Worm (Caenorhabditis elegans) whole organism, early embryonic: ENCODE results near the gene srh-211.

ENCODE experiments used
- B0310.2 ChIP-seq: sonication (generic microtip); optimal IDR thresholded peaks from 2 replicates; lab custom pipeline; 2016; ENCODE audit warnings: mild to moderate bottlenecking, missing genetic modification characterization, missing compliant biosample characterization
- F13C5.2 ChIP-seq: sonication (generic microtip); optimal IDR thresholded peaks from 2 replicates; lab custom pipeline; 2017; ENCODE audit warnings: mild to moderate bottlenecking, missing genetic modification characterization, inconsistent platforms, missing compliant biosample characterization
- aly-1 ChIP-seq: sonication (generic microtip); optimal IDR thresholded peaks from 2 replicates; lab custom pipeline; 2016; ENCODE audit warnings: missing genetic modification characterization, missing compliant biosample characterization
- ama-1 ChIP-seq: fragments of 150-350 bp; optimal IDR thresholded peaks from 2 replicates; lab custom pipeline; 2014
- ceh-13 ChIP-seq: fragments of 200-800 bp; sonication (Bioruptor generic); optimal IDR thresholded peaks from 2 replicates; lab custom pipeline; 2018; ENCODE audit warnings: mild to moderate bottlenecking, missing genetic modification characterization, missing compliant biosample characterization
- ceh-36 ChIP-seq: sonication (generic microtip); optimal IDR thresholded peaks from 2 replicates; lab custom pipeline; 2016; ENCODE audit warnings: missing genetic modification characterization, inconsistent platforms, missing compliant biosample characterization
- ets-7 ChIP-seq: sonication (generic microtip); optimal IDR thresholded peaks from 2 replicates; lab custom pipeline; 2016; ENCODE audit warnings: missing genotype, missing genetic modification characterization, missing compliant biosample characterization
- flt-1 ChIP-seq: fragments of 200-800 bp; sonication (Bioruptor generic); IDR thresholded peaks from 2 replicates; pipeline ENCODE4 v1.3.6; 2022; ENCODE audit warnings: missing genetic modification characterization, missing compliant biosample characterization
- hmbx-1 ChIP-seq: sonication (generic microtip); optimal IDR thresholded peaks from 2 replicates; lab custom pipeline; 2016; ENCODE audit warnings: mild to moderate bottlenecking, missing genetic modification characterization, missing compliant biosample characterization
- hmg-4 ChIP-seq: fragments of 200-800 bp; sonication (Bioruptor generic); optimal IDR thresholded peaks from 2 replicates; lab custom pipeline; 2018; ENCODE audit warnings: mild to moderate bottlenecking, missing genetic modification characterization, missing compliant biosample characterization
- hnd-1 ChIP-seq: sonication (generic microtip); optimal IDR thresholded peaks from 2 replicates; lab custom pipeline; 2016; ENCODE audit warnings: missing genetic modification characterization, missing compliant biosample characterization
- pes-1 ChIP-seq: fragments of 200-800 bp; sonication (Bioruptor generic); IDR thresholded peaks from 2 replicates; pipeline ENCODE4 v1.3.6; 2022; ENCODE audit warnings: missing genetic modification reagents, missing genetic modification characterization, missing compliant biosample characterization
- scrt-1 ChIP-seq: fragments of 200-800 bp; sonication (Bioruptor generic); IDR thresholded peaks from 2 replicates; pipeline ENCODE4 v1.3.6; 2022; ENCODE audit warnings: missing genetic modification characterization, missing compliant biosample characterization
- sea-1 ChIP-seq: fragments of 200-800 bp; sonication (Bioruptor generic); conservative IDR thresholded peaks from 2 replicates; pipeline ENCODE4 v1.3.6; 2022; ENCODE audit warnings: missing genetic modification characterization, missing compliant biosample characterization
- tbx-11 ChIP-seq: fragments of 200-800 bp; sonication (Bioruptor generic); IDR thresholded peaks from 2 replicates; pipeline ENCODE4 v1.3.6; 2022; ENCODE audit warnings: missing genetic modification characterization, missing compliant biosample characterization
- tbx-37 ChIP-seq: fragments of 200-800 bp; sonication (Bioruptor generic); conservative IDR thresholded peaks from 2 replicates; pipeline ENCODE4 v1.3.6; 2022; ENCODE audit warnings: missing genetic modification reagents, missing genetic modification characterization, missing compliant biosample characterization
- tra-4 ChIP-seq: sonication (generic microtip); optimal IDR thresholded peaks from 2 replicates; lab custom pipeline; 2017; ENCODE audit warnings: missing genetic modification characterization, missing compliant biosample characterization

Gene srh-211

DNA sequence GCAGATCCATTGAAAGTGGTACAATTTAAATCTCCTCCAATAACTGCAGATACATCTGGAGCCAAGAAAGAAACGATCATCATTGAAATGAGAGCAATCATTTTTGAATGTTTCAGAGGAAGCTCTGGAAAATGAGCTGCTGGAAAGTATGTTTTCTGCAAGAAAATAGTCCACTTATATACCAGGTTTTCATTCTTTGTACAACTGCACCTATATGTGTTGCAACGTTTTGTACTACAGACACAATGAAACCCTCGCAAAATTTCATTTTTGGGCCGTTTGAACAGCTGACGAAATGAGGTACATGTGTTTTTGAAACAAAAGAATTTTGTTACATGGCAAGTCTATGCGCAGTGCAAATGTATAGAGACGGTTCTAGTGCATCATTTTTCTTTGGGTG lies 37.1 kb upstream of the srh-211 start, which contains the start of gene T05B4.9:
Gene T05B4.9 (minus strand): TSS at position 101 of the 400 bp plus-strand sequence.
- TF ChIP-seq ama-1 (no peak), sea-1 (no peak), hmbx-1 (no peak), ceh-13 (GFP tag; lab: Kevin White, UChicago) (no peak), ets-7 (tag; lab: Kevin White, UChicago) (no peak), hmg-4 (GFP tag; lab: Kevin White, UChicago) (no peak), tra-4 (tag; lab: Kevin White, UChicago) (no peak), hnd-1 (tag; lab: Kevin White, UChicago) (no peak), F13C5.2 (tag; lab: Kevin White, UChicago) (no peak), flt-1 (GFP tag; lab: Robert Waterston, UW) (no peak), B0310.2 (no peak), tbx-37 (GFP tag; lab: Robert Waterston, UW) (no peak), pes-1 (GFP tag; lab: Robert Waterston, UW) (no peak)

DNA sequence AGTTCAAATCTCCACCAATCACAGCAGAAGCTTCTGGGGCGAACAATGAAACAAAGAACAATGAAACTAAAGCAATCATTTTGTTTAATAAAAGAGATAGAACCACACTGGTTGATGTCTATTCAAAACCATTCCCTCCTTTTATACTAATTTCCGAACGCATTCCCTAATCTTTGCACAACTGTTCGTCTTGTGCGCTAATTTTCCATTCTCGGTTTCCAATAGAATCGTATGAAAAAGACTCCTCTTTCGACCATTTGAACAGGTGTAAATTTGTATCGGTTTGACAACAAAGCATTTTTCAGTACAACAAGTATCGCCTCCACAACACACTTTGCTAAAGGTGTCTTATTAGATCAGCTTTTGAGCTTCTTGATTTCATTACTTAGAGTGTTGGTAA lies 34.9 kb upstream of the srh-211 start, which contains the start of gene T05B4.8:
Gene T05B4.8 (minus strand): TSS at position 101 of the 400 bp plus-strand sequence.
- TF ChIP-seq sea-1 (no peak), F13C5.2 (tag; lab: Kevin White, UChicago) (no peak), hmbx-1 (no peak), ama-1 (no peak), pes-1 (GFP tag; lab: Robert Waterston, UW) (no peak), B0310.2 (no peak), scrt-1 (GFP tag; lab: Robert Waterston, UW) (no peak), ceh-13 (GFP tag; lab: Kevin White, UChicago) (no peak), hnd-1 (tag; lab: Kevin White, UChicago) (no peak), hmg-4 (GFP tag; lab: Kevin White, UChicago) (no peak), aly-1 (tag; lab: Kevin White, UChicago) (no peak), tra-4 (tag; lab: Kevin White, UChicago) (no peak), ceh-36 (tag; lab: Kevin White, UChicago) (no peak), ets-7 (tag; lab: Kevin White, UChicago) (no peak), tbx-11 (no peak)

DNA sequence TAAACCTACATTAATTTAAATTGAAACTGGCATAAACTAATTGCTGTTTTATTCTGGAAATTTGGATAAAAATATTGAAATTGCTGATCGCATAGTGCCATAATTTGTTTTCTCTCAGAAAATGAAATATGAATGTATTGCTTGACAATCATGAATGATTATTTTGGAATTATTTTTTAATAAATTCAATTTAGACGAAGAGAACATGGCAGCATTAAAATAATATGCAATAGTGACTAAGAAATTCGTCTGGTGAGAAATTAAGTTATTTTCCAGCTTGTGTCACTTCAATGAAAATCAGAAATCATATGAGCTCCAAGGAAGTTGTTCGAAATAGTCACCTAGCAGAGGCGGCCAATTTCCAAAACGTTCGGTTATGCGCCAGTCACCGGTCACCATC lies 33.4 kb upstream of the srh-211 start, which contains the start of gene srw-133:
Gene srw-133 (minus strand): TSS at position 101 of the 400 bp plus-strand sequence.
- no peak for TF ChIP-seq tbx-37 (GFP tag; lab: Robert Waterston, UW)
- no peak for TF ChIP-seq aly-1 (tag; lab: Kevin White, UChicago)
- no peak for TF ChIP-seq ama-1
- TF ChIP-seq flt-1 (GFP tag; lab: Robert Waterston, UW), result no peak
- TF ChIP-seq ceh-36 (tag; lab: Kevin White, UChicago), result no peak
- TF ChIP-seq tbx-11, result no peak
- TF ChIP-seq F13C5.2 (tag; lab: Kevin White, UChicago), result no peak

DNA sequence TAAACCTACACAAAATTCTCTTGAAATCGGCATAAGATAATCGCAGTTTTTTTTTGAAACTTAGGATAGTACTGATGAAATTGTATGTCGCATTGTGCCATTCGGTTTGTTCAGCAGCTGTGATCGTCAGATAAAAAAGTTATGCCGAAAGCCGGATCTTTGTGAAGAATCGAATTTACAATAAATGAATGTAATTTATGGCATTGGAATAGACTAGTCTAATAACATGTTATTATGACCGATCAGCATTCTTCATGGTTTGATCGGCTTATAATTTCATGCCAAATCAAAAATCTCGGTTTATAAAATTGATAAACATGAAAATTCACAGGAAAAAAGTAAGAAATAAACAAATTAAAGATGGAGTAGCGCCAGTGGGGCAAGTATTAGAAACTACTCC lies 31.3 kb upstream of the srh-211 start, which contains the start of gene srw-134:
Gene srw-134 (minus strand): TSS at position 101 of the 400 bp plus-strand sequence.
- TF ChIP-seq B0310.2, result no peak
- no peak for TF ChIP-seq pes-1 (GFP tag; lab: Robert Waterston, UW)
- TF ChIP-seq hmbx-1, result no peak
- TF ChIP-seq scrt-1 (GFP tag; lab: Robert Waterston, UW), result no peak
- no peak for TF ChIP-seq ets-7 (tag; lab: Kevin White, UChicago)
- no peak for TF ChIP-seq tbx-11
- no peak for TF ChIP-seq ama-1
- TF ChIP-seq sea-1, result no peak
- no peak for TF ChIP-seq flt-1 (GFP tag; lab: Robert Waterston, UW)
- no peak for TF ChIP-seq ceh-13 (GFP tag; lab: Kevin White, UChicago)
- TF ChIP-seq tra-4 (tag; lab: Kevin White, UChicago), result no peak
- no peak for TF ChIP-seq aly-1 (tag; lab: Kevin White, UChicago)
- no peak for TF ChIP-seq hmg-4 (GFP tag; lab: Kevin White, UChicago)
- TF ChIP-seq F13C5.2 (tag; lab: Kevin White, UChicago), result no peak
- no peak for TF ChIP-seq tbx-37 (GFP tag; lab: Robert Waterston, UW)

DNA sequence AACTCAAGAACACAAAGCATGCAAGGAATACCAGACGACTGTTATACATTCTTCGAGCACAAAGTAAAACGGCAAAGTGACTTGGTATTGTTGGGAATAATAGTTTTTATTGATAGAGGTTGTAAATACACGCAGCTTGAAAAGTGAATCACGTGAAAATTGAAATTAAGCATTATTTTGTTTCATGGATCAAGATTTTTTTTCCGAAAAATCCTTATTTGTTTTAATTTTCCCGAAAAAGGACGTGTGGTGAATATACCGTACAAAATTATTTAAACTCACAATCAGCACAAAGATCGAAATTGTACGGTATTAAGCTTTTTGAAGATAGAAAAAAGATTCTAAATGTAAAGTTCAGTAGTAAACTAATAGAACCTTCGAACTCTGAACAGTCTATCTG lies 28.7 kb upstream of the srh-211 start, which contains the start of gene clc-18:
Gene clc-18 (minus strand): TSS at position 101 of the 400 bp plus-strand sequence.
- TF ChIP-seq hmg-4 (GFP tag; lab: Kevin White, UChicago), result no peak

DNA sequence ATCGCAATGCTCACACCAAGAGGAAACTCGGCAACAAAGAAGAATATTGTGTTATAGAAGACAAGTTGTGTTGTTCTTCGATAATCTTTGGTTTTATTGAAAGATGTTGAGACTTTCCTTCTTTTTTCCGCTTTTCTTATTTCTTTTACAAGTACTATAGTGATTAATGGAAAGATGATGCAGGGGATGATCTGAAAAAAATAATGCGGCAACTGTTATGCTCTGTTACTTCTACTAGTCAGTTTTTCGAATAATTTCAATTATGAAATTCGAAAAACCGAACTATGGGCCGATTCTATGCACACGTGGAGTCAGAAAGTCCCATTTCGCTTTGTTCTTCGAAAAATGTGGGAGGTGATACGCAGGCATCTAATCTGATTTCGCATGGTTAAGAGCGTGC lies 25.5 kb upstream of the srh-211 start:
- TF ChIP-seq B0310.2 (no peak), scrt-1 (GFP tag; lab: Robert Waterston, UW) (no peak), hnd-1 (tag; lab: Kevin White, UChicago) (no peak), ama-1 (no peak), sea-1 (no peak), tbx-11 (no peak), flt-1 (GFP tag; lab: Robert Waterston, UW) (no peak), ceh-36 (tag; lab: Kevin White, UChicago) (no peak)

DNA sequence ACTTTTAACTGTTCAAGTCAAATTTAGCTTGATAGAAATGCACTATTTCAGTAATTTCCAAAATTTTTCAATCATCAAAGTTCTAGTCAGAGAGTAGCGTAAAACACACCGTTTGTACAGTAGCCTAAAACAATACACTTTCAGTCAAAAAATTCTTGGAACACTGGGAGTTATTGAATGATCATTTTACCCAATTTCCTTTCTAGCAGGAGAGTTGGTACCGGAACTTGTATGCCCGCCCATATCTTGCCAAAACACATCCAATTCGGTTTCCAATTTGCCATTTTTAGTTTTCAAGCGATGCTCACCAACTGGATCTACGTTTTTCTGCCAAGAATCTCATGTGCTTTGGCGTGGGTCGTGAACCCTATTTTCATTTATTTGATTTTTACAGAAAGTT lies 23.1 kb upstream of the srh-211 start, which contains the start of gene srj-39:
Gene srj-39 (plus strand): TSS at position 301 of the 400 bp plus-strand sequence.
- no peak for TF ChIP-seq hnd-1 (tag; lab: Kevin White, UChicago)
- no peak for TF ChIP-seq scrt-1 (GFP tag; lab: Robert Waterston, UW)
- TF ChIP-seq ceh-36 (tag; lab: Kevin White, UChicago), result no peak
- TF ChIP-seq sea-1, result no peak
- no peak for TF ChIP-seq aly-1 (tag; lab: Kevin White, UChicago)
- no peak for TF ChIP-seq F13C5.2 (tag; lab: Kevin White, UChicago)

DNA sequence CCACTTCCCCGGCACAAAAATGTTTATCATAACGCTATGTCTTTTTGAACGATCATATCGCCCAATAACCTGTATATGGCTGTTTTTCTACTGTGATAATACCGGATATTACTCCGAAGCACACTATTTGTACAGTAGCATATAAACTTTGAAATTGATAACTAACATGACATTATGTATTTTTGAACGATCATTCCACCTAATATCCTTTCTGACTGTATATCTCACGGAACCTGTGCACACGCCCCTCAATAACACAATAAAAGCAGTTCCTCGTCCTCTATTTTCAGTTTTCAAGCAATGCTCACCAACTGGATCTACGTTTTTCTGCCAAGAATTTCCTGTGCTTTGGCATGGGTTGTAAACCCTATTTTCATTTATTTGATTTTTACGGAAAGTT lies 20.4 kb upstream of the srh-211 start, which contains the start of gene srj-40:
Gene srj-40 (plus strand): TSS at position 301 of the 400 bp plus-strand sequence.
- no peak for TF ChIP-seq tra-4 (tag; lab: Kevin White, UChicago)
